Worm (Caenorhabditis elegans): ENCODE results near the gene pph-6.

DNA sequence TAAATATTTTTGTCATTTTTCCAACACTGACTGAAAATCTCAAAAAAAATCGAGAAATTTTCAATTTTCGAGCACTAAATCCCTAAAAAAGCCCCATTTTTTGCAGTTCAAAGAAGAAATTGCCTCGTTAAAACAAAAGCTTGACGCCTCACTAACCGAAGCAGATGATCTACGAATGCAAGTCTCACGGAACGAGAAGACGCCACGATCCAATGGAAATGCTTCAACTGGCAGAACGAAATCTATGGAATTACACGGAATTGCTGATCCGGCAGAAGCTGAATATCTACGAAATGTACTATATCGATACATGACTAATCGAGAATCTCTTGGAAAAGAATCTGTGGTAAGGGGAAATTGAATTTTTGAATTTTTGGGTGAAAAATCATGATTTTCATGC, 37.6 kb upstream of the pph-6 start:
- TF ChIP-seq tab-1 (GFP tag; IDR thresholded peaks at IDR 0.05): no peak
- TF ChIP-seq ref-1 (GFP tag; conservative IDR thresholded peaks at IDR 0.05): no peak
- TF ChIP-seq cog-1 (tag; optimal IDR thresholded peaks at IDR 0.05): no peak
- no peak for TF ChIP-seq ztf-29 (GFP tag; IDR thresholded peaks at IDR 0.05)
